Fruit fly (Drosophila melanogaster): ENCODE results near the gene Cyp311a1.

DNA sequence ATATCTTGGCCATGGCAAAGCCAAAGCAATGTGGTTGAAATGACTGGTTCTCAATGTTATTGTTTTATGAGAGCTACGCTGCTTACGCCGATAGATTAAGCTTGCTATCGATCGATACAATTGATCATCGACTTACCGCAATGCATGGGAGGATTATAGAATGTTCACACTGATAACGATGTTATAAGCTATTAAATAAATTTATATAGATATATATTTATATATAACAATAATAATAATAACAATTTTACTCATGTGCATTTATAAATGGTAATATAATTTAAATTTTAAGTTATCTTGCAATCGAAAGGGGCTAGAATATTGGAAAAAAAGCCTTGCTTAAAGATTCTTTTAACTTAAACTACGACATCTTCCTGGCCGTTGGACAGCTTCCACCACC is 41.5 kb upstream of the Cyp311a1 start, which contains the start of gene moon:
- TF ChIP-seq kay (GFP tag; ENCODE audit: borderline replicate concordance) (no peak), CG5204 (GFP tag; optimal IDR thresholded peaks at IDR 0.05) (no peak), Mnt (GFP tag; optimal IDR thresholded peaks at IDR 0.05) (no peak)
